Fruit fly (Drosophila melanogaster): ENCODE measurements around the gene CG12725.

CG12725 gene

dm6 chrX:13368149-13368548, 34.5 kb downstream of the CG12725 start, which contains the start of gene dmrt11E (continued):
- TF ChIP-seq CG11093 (GFP tag; IDR thresholded peaks at IDR 0.05) (peak; percentile 46; the same call in 1 of the 3 replicates), Dp (GFP tag; optimal IDR thresholded peaks at IDR 0.05) (no peak), CHES-1-like (GFP tag; optimal IDR thresholded peaks at IDR 0.05) (no peak), D (optimal IDR thresholded peaks at IDR 0.05) (no peak), D (GFP tag; optimal IDR thresholded peaks at IDR 0.05) (peak; percentile 64), fd102C (GFP tag; optimal IDR thresholded peaks at IDR 0.05) (peak; percentile 45), zfh1 (GFP tag; IDR thresholded peaks at IDR 0.05) (peak; percentile 87), CG31441 (GFP tag; IDR thresholded peaks at IDR 0.05) (peak; percentile 77), CG12744 (GFP tag; optimal IDR thresholded peaks at IDR 0.05) (no peak), CG13775 (GFP tag; optimal IDR thresholded peaks at IDR 0.05) (peak; percentile 18), pros (GFP tag; optimal IDR thresholded peaks at IDR 0.05) (no peak), p53 (GFP tag; optimal IDR thresholded peaks at IDR 0.05) (no peak), GATAe (GFP tag; conservative IDR thresholded peaks at IDR 0.05) (no peak), NK7.1 (GFP tag; optimal IDR thresholded peaks at IDR 0.05) (no peak), chn (GFP tag; optimal IDR thresholded peaks at IDR 0.05) (no peak), cato (GFP tag; optimal IDR thresholded peaks at IDR 0.05; ENCODE audit: borderline replicate concordance) (no peak), CG2712 (tag; optimal IDR thresholded peaks at IDR 0.05) (peak; percentile 86), PHDP (tag; optimal IDR thresholded peaks at IDR 0.05) (peak; percentile 65), H15 (GFP tag; IDR thresholded peaks at IDR 0.05) (peak; percentile 56; the same call in 1 of the 3 replicates), Ets65A (GFP tag) (no peak), cas (GFP tag; IDR thresholded peaks at IDR 0.05) (no peak), CG11560 (tag; IDR thresholded peaks at IDR 0.05) (no peak), CG7357 (GFP tag; IDR thresholded peaks at IDR 0.05) (peak; percentile 41; the same call in 1 of the 3 replicates), CG10462 (GFP tag; optimal IDR thresholded peaks at IDR 0.05) (peak; percentile 33), Bteb2 (GFP tag; optimal IDR thresholded peaks at IDR 0.05) (no peak), Stat92E (GFP tag; optimal IDR thresholded peaks at IDR 0.05) (no peak), CG14965 (GFP tag; optimal IDR thresholded peaks at IDR 0.05; ENCODE audit: borderline replicate concordance) (no peak), sens (GFP tag) (peak; percentile 79), zen (tag; optimal IDR thresholded peaks at IDR 0.05) (peak; percentile 75), oc (tag; optimal IDR thresholded peaks at IDR 0.05) (peak; percentile 62), corto (GFP tag; optimal IDR thresholded peaks at IDR 0.05) (no peak), CG6765 (GFP tag; optimal IDR thresholded peaks at IDR 0.05) (no peak), bcd (GFP tag; optimal IDR thresholded peaks at IDR 0.05) (peak; percentile 27), Dek (tag; optimal IDR thresholded peaks at IDR 0.05) (peak; percentile 14), Six4 (GFP tag; optimal IDR thresholded peaks at IDR 0.05) (peak; percentile 38), CG17829 (tag; optimal IDR thresholded peaks at IDR 0.05) (peak; percentile 86), CG17912 (GFP tag; optimal IDR thresholded peaks at IDR 0.05) (no peak), CG16813 (GFP tag; IDR thresholded peaks at IDR 0.05; ENCODE audit: partially characterized antibody) (no peak), E2f1 (GFP tag; IDR thresholded peaks at IDR 0.05) (peak; percentile 61), hth (optimal IDR thresholded peaks at IDR 0.05) (no peak), CG9817 (tag; optimal IDR thresholded peaks at IDR 0.05) (peak; percentile 49), Xrp1 (GFP tag; IDR thresholded peaks at IDR 0.05) (peak; percentile 87), klu (GFP tag; IDR thresholded peaks at IDR 0.05) (no peak), en (GFP tag; optimal IDR thresholded peaks at IDR 0.05) (no peak), CG6683 (GFP tag; optimal IDR thresholded peaks at IDR 0.05) (no peak), onecut (GFP tag; IDR thresholded peaks at IDR 0.05) (0 out of 2 replicates have a peak, but pooled peaks have one; percentile 17), CG15011 (GFP tag; optimal IDR thresholded peaks at IDR 0.05) (no peak), Fer1 (GFP tag; optimal IDR thresholded peaks at IDR 0.05) (no peak), az2 (GFP tag; optimal IDR thresholded peaks at IDR 0.05) (peak; percentile 55), amos (GFP tag; IDR thresholded peaks at IDR 0.05; ENCODE audit: partially characterized antibody) (no peak), CG34422 (GFP tag; IDR thresholded peaks at IDR 0.05) (peak; percentile 32; the same call in 2 of the 3 replicates), Lpt (GFP tag; optimal IDR thresholded peaks at IDR 0.05) (no peak)
